Fruit fly (Drosophila melanogaster): Measurements from ENCODE around the gene CG31717.

Gene CG31717

dm6 chr2L:10250441-10250847 lies at the start of gene CG31717, which contains the start of gene bsk:
Gene CG31717 (plus strand): TSS chr2L:10250737.
Gene bsk (minus strand): TSS chr2L:10250501.
- TF ChIP-seq dsx (GFP tag; optimal IDR thresholded peaks at IDR 0.05; ENCODE audit: poor library complexity, severe bottlenecking): peak; percentile 97
- peak; percentile 79 for TF ChIP-seq Eip78C (GFP tag)
- TF ChIP-seq Gug (GFP tag; IDR thresholded peaks at IDR 0.05): no peak
- peak; percentile 6 for TF ChIP-seq esn (GFP tag; optimal IDR thresholded peaks at IDR 0.05)
- peak; percentile 36 for TF ChIP-seq fkh (GFP tag; optimal IDR thresholded peaks at IDR 0.05)
- no peak for TF ChIP-seq Sox14 (GFP tag; optimal IDR thresholded peaks at IDR 0.05)
- peak; percentile 10 for TF ChIP-seq lz (GFP tag; optimal IDR thresholded peaks at IDR 0.05)

- peak; percentile 91 for TF ChIP-seq CG6792 (GFP tag; optimal IDR thresholded peaks at IDR 0.05)
- peak; percentile 93 for TF ChIP-seq Met (GFP tag; optimal IDR thresholded peaks at IDR 0.05)
- TF ChIP-seq spab (GFP tag; optimal IDR thresholded peaks at IDR 0.05): no peak
- TF ChIP-seq vri (GFP tag; optimal IDR thresholded peaks at IDR 0.05): peak; percentile 98
- TF ChIP-seq CG1621 (tag; optimal IDR thresholded peaks at IDR 0.05): peak; percentile 97
- peak; percentile 93 for TF ChIP-seq CG7368 (GFP tag; optimal IDR thresholded peaks at IDR 0.05)
- TF ChIP-seq CG11294 (GFP tag; IDR thresholded peaks at IDR 0.05): no peak; the same call in 1 of the 2 replicates
- TF ChIP-seq CG10669 (GFP tag; optimal IDR thresholded peaks at IDR 0.05): peak; percentile 81
- peak; percentile 93 for TF ChIP-seq CG6854 (GFP tag; optimal IDR thresholded peaks at IDR 0.05)
- peak; percentile 57 for TF ChIP-seq Ets96B (tag; optimal IDR thresholded peaks at IDR 0.05)
- TF ChIP-seq fd85E (GFP tag; optimal IDR thresholded peaks at IDR 0.05): peak; percentile 91
- peak; percentile 92 for TF ChIP-seq dac (GFP tag; optimal IDR thresholded peaks at IDR 0.05)
- peak; percentile 84 for TF ChIP-seq Ets21C (GFP tag; optimal IDR thresholded peaks at IDR 0.05)
- peak; percentile 97 for TF ChIP-seq lz (GFP tag; optimal IDR thresholded peaks at IDR 0.05)
- TF ChIP-seq CG16779 (tag; optimal IDR thresholded peaks at IDR 0.05): no peak
- TF ChIP-seq pdm3 (GFP tag; optimal IDR thresholded peaks at IDR 0.05): peak; percentile 92
- TF ChIP-seq CG6163 (GFP tag; IDR thresholded peaks at IDR 0.05): peak; percentile 96
- peak; percentile 91 for TF ChIP-seq CG9139 (GFP tag; optimal IDR thresholded peaks at IDR 0.05)
- peak; percentile 68; the same call in 1 of the 2 replicates for TF ChIP-seq CG15336 (GFP tag; IDR thresholded peaks at IDR 0.05)
- TF ChIP-seq Hr38 (GFP tag; optimal IDR thresholded peaks at IDR 0.05): no peak
- TF ChIP-seq Eip75B (GFP tag; optimal IDR thresholded peaks at IDR 0.05): peak; percentile 86
- peak; percentile 86 for TF ChIP-seq CG10631 (GFP tag; optimal IDR thresholded peaks at IDR 0.05)
- TF ChIP-seq Smox (GFP tag; optimal IDR thresholded peaks at IDR 0.05): peak; percentile 90
- peak; percentile 86 for TF ChIP-seq CG11762 (GFP tag; optimal IDR thresholded peaks at IDR 0.05; ENCODE audit: insufficient read depth)
- TF ChIP-seq Lpt (GFP tag; optimal IDR thresholded peaks at IDR 0.05): peak; percentile 78
- TF ChIP-seq salr (GFP tag; optimal IDR thresholded peaks at IDR 0.05): peak; percentile 59 to 95
- peak; percentile 83 for TF ChIP-seq CG8632 (GFP tag; optimal IDR thresholded peaks at IDR 0.05)
- peak; percentile 76 for TF ChIP-seq CG11902 (GFP tag; optimal IDR thresholded peaks at IDR 0.05)
- TF ChIP-seq topi (GFP tag; optimal IDR thresholded peaks at IDR 0.05): peak; percentile 95
- TF ChIP-seq fd59A (GFP tag; optimal IDR thresholded peaks at IDR 0.05): peak; percentile 75
- peak; percentile 82 for TF ChIP-seq Sox15 (GFP tag; optimal IDR thresholded peaks at IDR 0.05)
- peak; percentile 96; the same call in 2 of the 3 replicates for TF ChIP-seq eg (GFP tag; IDR thresholded peaks at IDR 0.05)
- peak; percentile 90 for TF ChIP-seq Blimp-1 (GFP tag; optimal IDR thresholded peaks at IDR 0.05)
- TF ChIP-seq ss (GFP tag; optimal IDR thresholded peaks at IDR 0.05): peak; percentile 81 to 94
- TF ChIP-seq OdsH (GFP tag; optimal IDR thresholded peaks at IDR 0.05): peak; percentile 96
- TF ChIP-seq Eip93F (GFP tag; optimal IDR thresholded peaks at IDR 0.05): no peak
- TF ChIP-seq esn (GFP tag; optimal IDR thresholded peaks at IDR 0.05): peak; percentile 97
- peak; percentile 76 for TF ChIP-seq Hr4 (GFP tag; optimal IDR thresholded peaks at IDR 0.05)
- TF ChIP-seq achi (GFP tag; optimal IDR thresholded peaks at IDR 0.05): peak; percentile 100
- peak; percentile 95 for TF ChIP-seq Eip78C (GFP tag)
- peak; percentile 60; the same call in 1 of the 3 replicates for TF ChIP-seq CG8119 (GFP tag; IDR thresholded peaks at IDR 0.05)
- TF ChIP-seq acj6 (GFP tag; optimal IDR thresholded peaks at IDR 0.05): peak; percentile 93
- peak; percentile 98 for TF ChIP-seq CG3919 (GFP tag; optimal IDR thresholded peaks at IDR 0.05)
- TF ChIP-seq CG6808 (GFP tag; optimal IDR thresholded peaks at IDR 0.05): peak; percentile 80
- peak; percentile 96 for TF ChIP-seq CG31627 (GFP tag; optimal IDR thresholded peaks at IDR 0.05)
- peak; percentile 96 for TF ChIP-seq Sox14 (GFP tag; optimal IDR thresholded peaks at IDR 0.05)
These were observed 49.7 kb upstream of the CG31717 start, which contains the start of the genes Ripalpha and RpL7 for dm6 chr2L:10200847-10201246. Gene Ripalpha (minus strand): TSS chr2L:10200974. Gene RpL7 (plus strand): TSS chr2L:10201004.

Measured in whole organism, prepupa.